Fruit fly (Drosophila melanogaster): ENCODE data around the gene repo.

The repo gene

DNA sequence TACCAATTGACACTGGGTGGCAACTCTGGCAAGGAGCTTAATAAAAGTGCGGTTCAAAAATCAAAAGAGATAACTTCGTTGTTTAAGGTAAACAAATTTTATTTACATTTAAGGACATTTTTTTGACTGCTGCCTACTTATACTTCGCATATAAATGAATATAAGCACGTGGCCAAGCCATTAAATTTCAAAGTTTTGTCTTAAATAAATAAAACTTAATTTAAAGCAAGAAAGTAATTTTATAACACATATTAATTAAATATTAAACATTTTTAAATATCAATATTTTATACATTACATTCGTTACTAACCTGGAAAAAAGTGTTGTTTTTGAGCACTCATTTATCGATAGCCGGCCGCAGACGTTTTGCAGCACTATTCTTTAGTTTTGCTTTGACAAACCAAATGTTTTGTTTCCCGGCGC is 47.3 kb upstream of the repo start, which contains the start of the genes CG12321 and MED17 (continued):
- TF ChIP-seq Nf-YA (GFP tag; IDR thresholded peaks at IDR 0.05) (peak; percentile 80), kni (GFP tag; optimal IDR thresholded peaks at IDR 0.05) (no peak), CG12942 (GFP tag; optimal IDR thresholded peaks at IDR 0.05) (peak; percentile 91), CG15011 (GFP tag; optimal IDR thresholded peaks at IDR 0.05) (peak; percentile 63), CG12219 (GFP tag; optimal IDR thresholded peaks at IDR 0.05) (peak; percentile 8), CG9437 (GFP tag; optimal IDR thresholded peaks at IDR 0.05) (peak; percentile 86), CG16813 (GFP tag; IDR thresholded peaks at IDR 0.05; ENCODE audit: partially characterized antibody) (peak; percentile 42; the same call in 1 of the 3 replicates), Doc3 (GFP tag; IDR thresholded peaks at IDR 0.05; ENCODE audit: partially characterized antibody) (no peak), Side (GFP tag; optimal IDR thresholded peaks at IDR 0.05) (peak; percentile 4), fu2 (GFP tag; optimal IDR thresholded peaks at IDR 0.05) (peak; percentile 62), pb (GFP tag; optimal IDR thresholded peaks at IDR 0.05) (no peak), CG10274 (GFP tag; optimal IDR thresholded peaks at IDR 0.05) (peak; percentile 54), CG14667 (GFP tag; IDR thresholded peaks at IDR 0.05) (peak; percentile 79), stwl (tag; optimal IDR thresholded peaks at IDR 0.05) (peak; percentile 75), YL-1 (GFP tag; optimal IDR thresholded peaks at IDR 0.05) (peak; percentile 84), pita (GFP tag; optimal IDR thresholded peaks at IDR 0.05) (no peak), ci (GFP tag; IDR thresholded peaks at IDR 0.05) (no peak; the same call in 1 of the 3 replicates), BEAF-32 (GFP tag; optimal IDR thresholded peaks at IDR 0.05) (peak; percentile 64), CG8388 (GFP tag; optimal IDR thresholded peaks at IDR 0.05) (peak; percentile 80), CG16863 (GFP tag; optimal IDR thresholded peaks at IDR 0.05) (peak; percentile 66), CG12744 (GFP tag; optimal IDR thresholded peaks at IDR 0.05) (peak; percentile 49), CG17385 (GFP tag; optimal IDR thresholded peaks at IDR 0.05) (peak; percentile 85), tap (tag; optimal IDR thresholded peaks at IDR 0.05) (peak; percentile 52), gro (GFP tag; optimal IDR thresholded peaks at IDR 0.05) (no peak), ind (GFP tag; optimal IDR thresholded peaks at IDR 0.05) (peak; percentile 92), CG13123 (GFP tag; optimal IDR thresholded peaks at IDR 0.05) (peak; percentile 85), Hand (GFP tag; optimal IDR thresholded peaks at IDR 0.05) (peak; percentile 67), CG8924 (tag; optimal IDR thresholded peaks at IDR 0.05) (peak; percentile 90), dan (GFP tag; IDR thresholded peaks at IDR 0.05) (peak; percentile 49; the same call in 1 of the 2 replicates), tna (GFP tag; IDR thresholded peaks at IDR 0.05; ENCODE audit: partially characterized antibody) (no peak), E2f1 (GFP tag; IDR thresholded peaks at IDR 0.05) (peak; percentile 88), gt (GFP tag; IDR thresholded peaks at IDR 0.05) (peak; percentile 70), slp2 (GFP tag; optimal IDR thresholded peaks at IDR 0.05) (no peak), Abd-B (GFP tag; optimal IDR thresholded peaks at IDR 0.05) (peak; percentile 94), fd96Cb (tag; optimal IDR thresholded peaks at IDR 0.05) (peak; percentile 85), CG32532 (GFP tag; IDR thresholded peaks at IDR 0.05) (peak; percentile 91), disco-r (GFP tag; optimal IDR thresholded peaks at IDR 0.05) (no peak), h (optimal IDR thresholded peaks at IDR 0.05) (no peak), Antp (GFP tag; optimal IDR thresholded peaks at IDR 0.05) (peak; percentile 19), chinmo (GFP tag; IDR thresholded peaks at IDR 0.05; ENCODE audit: partially characterized antibody) (no peak), chn (GFP tag; optimal IDR thresholded peaks at IDR 0.05) (peak; percentile 70), mld (GFP tag; IDR thresholded peaks at IDR 0.05; ENCODE audit: partially characterized antibody) (no peak), org-1 (GFP tag; optimal IDR thresholded peaks at IDR 0.05) (peak; percentile 62), CG18599 (GFP tag; optimal IDR thresholded peaks at IDR 0.05) (peak; percentile 88), crol (GFP tag; IDR thresholded peaks at IDR 0.05) (no peak; the same call in 1 of the 2 replicates), CG30431 (GFP tag; optimal IDR thresholded peaks at IDR 0.05) (peak; percentile 85), zfh2 (GFP tag; optimal IDR thresholded peaks at IDR 0.05) (peak; percentile 79), CG1832 (GFP tag; optimal IDR thresholded peaks at IDR 0.05) (no peak), CG30403 (GFP tag; optimal IDR thresholded peaks at IDR 0.05) (peak; percentile 93), dm (GFP tag; optimal IDR thresholded peaks at IDR 0.05) (peak; percentile 12), CG4820 (GFP tag; optimal IDR thresholded peaks at IDR 0.05) (peak; percentile 89)
